Worm (Caenorhabditis elegans) whole organism, L1 larva: ENCODE data around the gene hlh-34.

ENCODE experiments used
- efl-3 ChIP-seq: fragments of 200-800 bp; sonication (Bioruptor generic); optimal IDR thresholded peaks from 2 replicates; lab custom pipeline; 2018; ENCODE audit warnings: mild to moderate bottlenecking, missing genetic modification characterization, missing compliant biosample characterization
- egl-27 ChIP-seq, 2 experiments: fragments of 150-350 bp in 1 of 2; sonication (generic microtip); optimal IDR thresholded peaks; 3 replicates each; lab custom pipeline; 2017 to 2018; ENCODE audit warnings: missing biosample characterization in 2 of 2, missing genetic modification characterization in 2 of 2, missing genetic modification reagents in 2 of 2
- fkh-10 ChIP-seq: sonication (generic microtip); optimal IDR thresholded peaks from 2 replicates; lab custom pipeline; 2017; ENCODE audit warnings: missing biosample characterization, missing genetic modification reagents, missing genetic modification characterization
- nhr-237 ChIP-seq: fragments of 150-350 bp; optimal IDR thresholded peaks from 2 replicates; lab custom pipeline; 2014; ENCODE audit warnings: missing biosample characterization, missing genetic modification characterization
- nhr-90 ChIP-seq: sonication (generic microtip); optimal IDR thresholded peaks from 2 replicates; lab custom pipeline; 2016; ENCODE audit warnings: mild to moderate bottlenecking, missing genetic modification characterization, missing compliant biosample characterization; ENCODE audit not compliant: poor library complexity
- rnt-1 ChIP-seq: sonication (generic microtip); optimal IDR thresholded peaks from 2 replicates; lab custom pipeline; 2016; ENCODE audit warnings: mild to moderate bottlenecking, missing genetic modification characterization, moderate library complexity, missing compliant biosample characterization
- unc-86 ChIP-seq: sonication (generic microtip); optimal IDR thresholded peaks from 2 replicates; lab custom pipeline; 2016; ENCODE audit warnings: missing genetic modification characterization, missing compliant biosample characterization
- unc-98 ChIP-seq: fragments of 200-800 bp; sonication (Bioruptor generic); IDR thresholded peaks from 2 replicates; pipeline ENCODE4 v1.3.6; 2022; ENCODE audit warnings: missing genetic modification characterization, missing compliant biosample characterization
- zag-1 ChIP-seq: fragments of 150-350 bp; optimal IDR thresholded peaks from 2 replicates; lab custom pipeline; 2014; ENCODE audit warnings: missing biosample characterization, missing genetic modification characterization
- ztf-4 ChIP-seq: fragments of 150-350 bp; optimal IDR thresholded peaks from 2 replicates; lab custom pipeline; 2014; ENCODE audit warnings: missing biosample characterization, missing genetic modification characterization

ce11 chrV:13739901-13740300, 32.7 kb upstream of the hlh-34 start:
- TF ChIP-seq fkh-10 (GFP tag; lab: Kevin White, UChicago) = no peak
- no peak for TF ChIP-seq nhr-237 (tag; lab: Kevin White, UChicago)
- TF ChIP-seq nhr-90 = no peak
- TF ChIP-seq egl-27 (tag; optimal IDR thresholded peaks at IDR 0.05; lab: Kevin White, UChicago) = no peak
- no peak for TF ChIP-seq ztf-4 (tag; lab: Kevin White, UChicago)
- no peak for TF ChIP-seq efl-3 (GFP tag; lab: Kevin White, UChicago)
- no peak for TF ChIP-seq rnt-1 (tag; lab: Kevin White, UChicago)
- no peak for TF ChIP-seq unc-86 (tag; lab: Kevin White, UChicago)
- TF ChIP-seq unc-98 = no peak
- TF ChIP-seq zag-1 (tag; lab: Kevin White, UChicago) = no peak
